Worm (Caenorhabditis elegans) whole organism, L3 larva: Measurements from ENCODE around the gene sex-1.
A peak's percentile ranks its signal among the peaks of the same experiment; 100 is the strongest.

Experiments
- R02D3.7 ChIP-seq: fragments of 150-350 bp; optimal IDR thresholded peaks from 2 replicates; lab custom pipeline; 2014; ENCODE audit warnings: missing biosample characterization, missing genetic modification characterization
- ZK546.5 ChIP-seq: sonication (generic microtip); optimal IDR thresholded peaks from 2 replicates; lab custom pipeline; 2017; ENCODE audit warnings: missing biosample characterization, missing genetic modification characterization
- aly-2 ChIP-seq: fragments of 150-350 bp; optimal IDR thresholded peaks from 2 replicates; lab custom pipeline; 2014; ENCODE audit warnings: missing biosample characterization, missing genetic modification characterization
- ama-1 ChIP-seq: fragments of 150-350 bp; optimal IDR thresholded peaks from 2 replicates; lab custom pipeline; 2018
- ceh-16 ChIP-seq: sonication (generic microtip); optimal IDR thresholded peaks from 2 replicates; lab custom pipeline; 2017; ENCODE audit warnings: missing biosample characterization, missing genetic modification characterization
- ceh-28 ChIP-seq: fragments of 150-350 bp; optimal IDR thresholded peaks from 2 replicates; lab custom pipeline; 2014; ENCODE audit warnings: missing biosample characterization, missing genetic modification reagents, missing genetic modification characterization
- daf-12 ChIP-seq: fragments of 150-350 bp; optimal IDR thresholded peaks from 2 replicates; lab custom pipeline; 2014; ENCODE audit warnings: missing biosample characterization, missing genetic modification reagents, missing genetic modification characterization
- egl-5 ChIP-seq: fragments of 150-350 bp; optimal IDR thresholded peaks from 2 replicates; lab custom pipeline; 2017; ENCODE audit warnings: missing biosample characterization, missing genetic modification reagents, missing genetic modification characterization, inconsistent platforms
- elt-1 ChIP-seq: fragments of 150-350 bp; optimal IDR thresholded peaks from 2 replicates; lab custom pipeline; 2014; ENCODE audit warnings: missing biosample characterization, missing genetic modification characterization
- elt-2 ChIP-seq: sonication (generic microtip); optimal IDR thresholded peaks from 2 replicates; lab custom pipeline; 2016; ENCODE audit warnings: missing genetic modification reagents, mild to moderate bottlenecking, missing genetic modification characterization, missing compliant biosample characterization
- eor-1 ChIP-seq, 2 experiments: fragments of 150-350 bp; optimal IDR thresholded peaks; 2 replicates each; lab custom pipeline; 2014 to 2018; ENCODE audit warnings: missing biosample characterization in 2 of 2, missing genetic modification characterization in 2 of 2
- fkh-10 ChIP-seq: sonication (generic microtip); optimal IDR thresholded peaks from 2 replicates; lab custom pipeline; 2017; ENCODE audit warnings: missing biosample characterization, missing genetic modification reagents, missing genetic modification characterization
- fkh-2 ChIP-seq: fragments of 150-350 bp; optimal IDR thresholded peaks from 2 replicates; lab custom pipeline; 2014; ENCODE audit warnings: missing biosample characterization, missing genetic modification reagents, missing genetic modification characterization
- fos-1 ChIP-seq: fragments of 150-350 bp; optimal IDR thresholded peaks from 2 replicates; lab custom pipeline; 2014; ENCODE audit warnings: missing biosample characterization, missing genetic modification characterization
- jun-1 ChIP-seq: fragments of 150-350 bp; optimal IDR thresholded peaks from 2 replicates; lab custom pipeline; 2014; ENCODE audit warnings: missing biosample characterization, missing genetic modification reagents, missing genetic modification characterization
- lin-15B ChIP-seq: fragments of 150-350 bp; optimal IDR thresholded peaks from 2 replicates; lab custom pipeline; 2014; ENCODE audit warnings: missing biosample characterization, missing genetic modification characterization
- lsy-12 ChIP-seq: sonication (generic microtip); optimal IDR thresholded peaks from 2 replicates; lab custom pipeline; 2016; ENCODE audit warnings: mild to moderate bottlenecking, missing genetic modification characterization, missing compliant biosample characterization
- mml-1 ChIP-seq: fragments of 150-350 bp; sonication (generic microtip); optimal IDR thresholded peaks from 3 replicates; lab custom pipeline; 2014; ENCODE audit warnings: missing biosample characterization, missing genetic modification characterization
- nfya-1 ChIP-seq: sonication (generic microtip); optimal IDR thresholded peaks from 2 replicates; lab custom pipeline; 2017; ENCODE audit warnings: missing genetic modification characterization, mild to moderate bottlenecking, missing compliant biosample characterization, antibody characterized with exemption, moderate library complexity; ENCODE audit not compliant: insufficient read depth
- nhr-11 ChIP-seq: fragments of 150-350 bp; optimal IDR thresholded peaks from 2 replicates; lab custom pipeline; 2014; ENCODE audit warnings: missing biosample characterization, missing genetic modification characterization
- nhr-23 ChIP-seq: fragments of 150-350 bp; optimal IDR thresholded peaks from 2 replicates; lab custom pipeline; 2014; ENCODE audit warnings: missing biosample characterization, missing genetic modification reagents, missing genetic modification characterization
- nhr-237 ChIP-seq: fragments of 150-350 bp; optimal IDR thresholded peaks from 2 replicates; lab custom pipeline; 2014; ENCODE audit warnings: missing biosample characterization, missing genetic modification characterization
- nhr-25 ChIP-seq: sonication (generic microtip); optimal IDR thresholded peaks from 2 replicates; lab custom pipeline; 2017; ENCODE audit warnings: missing biosample characterization, missing genetic modification characterization
- nhr-28 ChIP-seq: fragments of 150-350 bp; optimal IDR thresholded peaks from 2 replicates; lab custom pipeline; 2014; ENCODE audit warnings: missing biosample characterization, missing genetic modification characterization
- nhr-43 ChIP-seq: sonication (generic microtip); optimal IDR thresholded peaks from 2 replicates; lab custom pipeline; 2016; ENCODE audit warnings: mild to moderate bottlenecking, missing genetic modification characterization, missing compliant biosample characterization; ENCODE audit not compliant: poor library complexity, severe bottlenecking
- nhr-67 ChIP-seq: fragments of 150-350 bp; optimal IDR thresholded peaks from 2 replicates; lab custom pipeline; 2014; ENCODE audit warnings: missing biosample characterization, missing genetic modification characterization
- nhr-76 ChIP-seq: fragments of 150-350 bp; sonication (generic microtip); optimal IDR thresholded peaks from 5 replicates; lab custom pipeline; 2014; ENCODE audit warnings: missing biosample characterization, missing genetic modification characterization
- nhr-77 ChIP-seq: fragments of 150-350 bp; optimal IDR thresholded peaks from 2 replicates; lab custom pipeline; 2014; ENCODE audit warnings: missing biosample characterization, missing genetic modification characterization
- pha-4 ChIP-seq: fragments of 150-350 bp; optimal IDR thresholded peaks from 2 replicates; lab custom pipeline; 2014; ENCODE audit warnings: missing biosample characterization, missing genetic modification reagents, missing genetic modification characterization
- sea-2 ChIP-seq: fragments of 150-350 bp; sonication (generic microtip); optimal IDR thresholded peaks from 4 replicates; lab custom pipeline; 2014; ENCODE audit warnings: missing biosample characterization, missing genetic modification reagents, missing genetic modification characterization
- skn-1 ChIP-seq: fragments of 150-350 bp; optimal IDR thresholded peaks from 2 replicates; lab custom pipeline; 2014; ENCODE audit warnings: missing biosample characterization, missing genetic modification characterization
- snpc-4 ChIP-seq: fragments of 150-350 bp; optimal IDR thresholded peaks from 2 replicates; lab custom pipeline; 2014; ENCODE audit warnings: missing biosample characterization, missing genetic modification characterization
- tbx-2 ChIP-seq: sonication (generic microtip); optimal IDR thresholded peaks from 2 replicates; lab custom pipeline; 2016; ENCODE audit warnings: mild to moderate bottlenecking, missing genetic modification characterization, missing compliant biosample characterization
- unc-39 ChIP-seq: sonication (generic microtip); optimal IDR thresholded peaks from 4 replicates; lab custom pipeline; 2017; ENCODE audit warnings: missing biosample characterization, missing genetic modification characterization
- unc-62 ChIP-seq: fragments of 150-350 bp; sonication (generic microtip); optimal IDR thresholded peaks from 4 replicates; lab custom pipeline; 2014; ENCODE audit warnings: missing biosample characterization, missing genetic modification reagents, missing genetic modification characterization
- zag-1 ChIP-seq: fragments of 150-350 bp; optimal IDR thresholded peaks from 2 replicates; lab custom pipeline; 2014; ENCODE audit warnings: missing biosample characterization, missing genetic modification characterization
- ztf-11 ChIP-seq: fragments of 150-350 bp; optimal IDR thresholded peaks from 2 replicates; lab custom pipeline; 2014; ENCODE audit warnings: missing biosample characterization, missing genetic modification characterization
- ztf-4 ChIP-seq: fragments of 150-350 bp; optimal IDR thresholded peaks from 2 replicates; lab custom pipeline; 2014; ENCODE audit warnings: missing biosample characterization, missing genetic modification characterization

Gene sex-1

ce11 chrX:10240939-10241338 is 35.7 kb upstream of the sex-1 start, which contains the start of gene str-74:
Gene str-74, minus strand, starts transcription at chrX:10241039.
- TF ChIP-seq egl-5 (tag; lab: Kevin White, UChicago) (no peak), nhr-25 (no peak), ztf-11 (tag; lab: Kevin White, UChicago) (no peak), nhr-76 (tag; lab: Kevin White, UChicago) (no peak), nhr-23 (no peak), elt-1 (tag; lab: Kevin White, UChicago) (no peak), ceh-16 (tag; lab: Kevin White, UChicago) (no peak), fos-1 (no peak), skn-1 (tag; lab: Kevin White, UChicago) (no peak), unc-39 (tag; lab: Kevin White, UChicago) (no peak), daf-12 (tag; lab: Kevin White, UChicago) (no peak), mml-1 (tag; lab: Kevin White, UChicago) (no peak), aly-2 (tag; lab: Kevin White, UChicago) (no peak), tbx-2 (no peak), nhr-67 (tag; lab: Kevin White, UChicago) (no peak), sea-2 (GFP tag; lab: Kevin White, UChicago) (no peak), fkh-10 (GFP tag; lab: Kevin White, UChicago) (no peak)

ce11 chrX:10238146-10238749 is 33.0 kb upstream of the sex-1 start:
- peak; percentile 85 for TF ChIP-seq nhr-25
- TF ChIP-seq eor-1 (tag; optimal IDR thresholded peaks at IDR 0.05; lab: Kevin White, UChicago): no peak
- peak; percentile 36 for TF ChIP-seq nfya-1 (tag; lab: Kevin White, UChicago)
- peak; percentile 73 for TF ChIP-seq nhr-23
- TF ChIP-seq ceh-16 (tag; lab: Kevin White, UChicago): no peak
- TF ChIP-seq nhr-28: no peak
- TF ChIP-seq lsy-12 (tag; lab: Kevin White, UChicago): no peak
- TF ChIP-seq unc-62 (GFP tag; lab: Kevin White, UChicago): peak; percentile 62
- no peak for TF ChIP-seq pha-4 (tag; lab: Kevin White, UChicago)
- no peak for TF ChIP-seq ztf-11 (tag; lab: Kevin White, UChicago)
- peak; percentile 39 for TF ChIP-seq ceh-28 (tag; lab: Kevin White, UChicago)
- no peak for TF ChIP-seq lin-15B
- no peak for TF ChIP-seq mml-1 (tag; lab: Kevin White, UChicago)
- TF ChIP-seq, all 47 proteins: peak for 5

- peak; percentile 17 for TF ChIP-seq nfya-1 (tag; lab: Kevin White, UChicago)
- no peak for TF ChIP-seq nhr-28
- no peak for TF ChIP-seq ceh-16 (tag; lab: Kevin White, UChicago)
- TF ChIP-seq nhr-25: peak; percentile 74
- no peak for TF ChIP-seq lsy-12 (tag; lab: Kevin White, UChicago)
- no peak for TF ChIP-seq ztf-11 (tag; lab: Kevin White, UChicago)
- TF ChIP-seq pha-4 (tag; lab: Kevin White, UChicago): no peak
- TF ChIP-seq, all 47 proteins: peak for 2
Measured at ce11 chrX:10236844-10237243, 31.6 kb upstream of the sex-1 start, which contains the start of gene zipt-13. Gene zipt-13, minus strand, starts transcription at chrX:10236944.

ce11 chrX:10232395-10232794 is 27.2 kb upstream of the sex-1 start:
- TF ChIP-seq nhr-23 (peak; percentile 2), ZK546.5 (tag; lab: Kevin White, UChicago) (no peak)

- TF ChIP-seq nhr-23 (peak; percentile 76), nhr-25 (peak; percentile 78), ZK546.5 (tag; lab: Kevin White, UChicago) (no peak)
Measured at ce11 chrX:10230872-10231271, 25.7 kb upstream of the sex-1 start.

ce11 chrX:10228094-10228746 is 23.0 kb upstream of the sex-1 start, which contains the start of gene C14H10.3:
Gene C14H10.3, minus strand, starts transcription at chrX:10228137.
- TF ChIP-seq elt-2 (tag; lab: Kevin White, UChicago) (peak; percentile 37), jun-1 (tag; lab: Kevin White, UChicago) (no peak), ztf-4 (no peak), zag-1 (no peak), R02D3.7 (tag; lab: Kevin White, UChicago) (no peak), nhr-43 (tag; lab: Kevin White, UChicago) (peak; percentile 21), nhr-11 (tag; lab: Kevin White, UChicago) (no peak), nhr-77 (tag; lab: Kevin White, UChicago) (no peak), ama-1 (lab: Kevin White, UChicago) (no peak), skn-1 (tag; lab: Kevin White, UChicago) (no peak), nfya-1 (tag; lab: Kevin White, UChicago) (no peak), fkh-2 (no peak), nhr-23 (no peak), pha-4 (tag; lab: Kevin White, UChicago) (peak; percentile 72), snpc-4 (tag; lab: Kevin White, UChicago) (no peak), nhr-237 (tag; lab: Kevin White, UChicago) (no peak), nhr-25 (no peak), ZK546.5 (tag; lab: Kevin White, UChicago) (no peak), tbx-2 (no peak)
